Fruit fly (Drosophila melanogaster): ENCODE results near the gene CanA-14F.

CanA-14F gene

dm6 chrX:16553542-16554182, 33.3 kb downstream of the CanA-14F start, which contains the start of gene Arp2 (continued):
- TF ChIP-seq chinmo (GFP tag; IDR thresholded peaks at IDR 0.05; ENCODE audit: partially characterized antibody) (0 out of 4 replicates have a peak, but pooled peaks have one; percentile 16), C15 (GFP tag; IDR thresholded peaks at IDR 0.05) (no peak), D19B (GFP tag; optimal IDR thresholded peaks at IDR 0.05) (no peak), CG8944 (GFP tag; optimal IDR thresholded peaks at IDR 0.05) (no peak), CG6791 (GFP tag; IDR thresholded peaks at IDR 0.05; ENCODE audit: partially characterized antibody) (peak; percentile 69; the same call in 2 of the 3 replicates), Eip74EF (GFP tag; optimal IDR thresholded peaks at IDR 0.05) (no peak), CG2129 (GFP tag; IDR thresholded peaks at IDR 0.05; ENCODE audit: partially characterized antibody) (peak; percentile 32; the same call in 1 of the 2 replicates), pfk (GFP tag; optimal IDR thresholded peaks at IDR 0.05) (no peak), CG1647 (GFP tag; optimal IDR thresholded peaks at IDR 0.05) (no peak), CG1233 (GFP tag; optimal IDR thresholded peaks at IDR 0.05) (no peak), cad (GFP tag; optimal IDR thresholded peaks at IDR 0.05) (no peak), CG3838 (GFP tag; optimal IDR thresholded peaks at IDR 0.05) (no peak), crp (GFP tag; optimal IDR thresholded peaks at IDR 0.05) (no peak), CG13287 (GFP tag; IDR thresholded peaks at IDR 0.05; ENCODE audit: partially characterized antibody) (peak; percentile 68), sens (GFP tag) (peak; percentile 79), nmo (GFP tag; optimal IDR thresholded peaks at IDR 0.05) (peak; percentile 14), gcm2 (GFP tag; optimal IDR thresholded peaks at IDR 0.05) (no peak), Dref (GFP tag; IDR thresholded peaks at IDR 0.05) (peak; percentile 36; the same call in 1 of the 2 replicates), CG8765 (GFP tag; IDR thresholded peaks at IDR 0.05) (no peak), al (GFP tag; IDR thresholded peaks at IDR 0.05) (no peak), disco-r (GFP tag; optimal IDR thresholded peaks at IDR 0.05) (no peak), sens-2 (GFP tag; IDR thresholded peaks at IDR 0.05) (no peak), knrl (GFP tag; IDR thresholded peaks at IDR 0.05; ENCODE audit: partially characterized antibody) (peak; percentile 75), gfzf (GFP tag; optimal IDR thresholded peaks at IDR 0.05) (peak; percentile 65), CG10959 (GFP tag; IDR thresholded peaks at IDR 0.05) (no peak), dysf (GFP tag; IDR thresholded peaks at IDR 0.05) (no peak), unc-4 (GFP tag; IDR thresholded peaks at IDR 0.05; ENCODE audit: partially characterized antibody) (peak; percentile 74), CG11504 (tag; optimal IDR thresholded peaks at IDR 0.05) (peak; percentile 2), CG10274 (GFP tag; optimal IDR thresholded peaks at IDR 0.05) (no peak), pum (GFP tag; optimal IDR thresholded peaks at IDR 0.05) (no peak), nerfin-2 (GFP tag; IDR thresholded peaks at IDR 0.05; ENCODE audit: partially characterized antibody) (0 out of 2 replicates have a peak, but pooled peaks have one; percentile 25), CG2889 (GFP tag; IDR thresholded peaks at IDR 0.05) (no peak), CG4617 (GFP tag; optimal IDR thresholded peaks at IDR 0.05; ENCODE audit: borderline replicate concordance) (peak; percentile 2), aop (GFP tag; IDR thresholded peaks at IDR 0.05) (no peak), CG17612 (GFP tag; IDR thresholded peaks at IDR 0.05) (no peak), Kr (GFP tag; optimal IDR thresholded peaks at IDR 0.05) (no peak), vnd (GFP tag; IDR thresholded peaks at IDR 0.05; ENCODE audit: partially characterized antibody) (peak; percentile 54; the same call in 1 of the 3 replicates), CG16779 (GFP tag; IDR thresholded peaks at IDR 0.05) (no peak), CG7963 (GFP tag; IDR thresholded peaks at IDR 0.05; ENCODE audit: partially characterized antibody) (peak; percentile 42; the same call in 1 of the 3 replicates), hbn (GFP tag; IDR thresholded peaks at IDR 0.05; ENCODE audit: partially characterized antibody) (peak; percentile 67), hb (GFP tag; IDR thresholded peaks at IDR 0.05; ENCODE audit: partially characterized antibody) (peak; percentile 68), CG7357 (GFP tag; IDR thresholded peaks at IDR 0.05) (no peak), run (tag; optimal IDR thresholded peaks at IDR 0.05) (no peak), amos (GFP tag; IDR thresholded peaks at IDR 0.05; ENCODE audit: partially characterized antibody) (peak; percentile 72; the same call in 1 of the 2 replicates), Sin3A (optimal IDR thresholded peaks at IDR 0.05) (no peak), toy (GFP tag; IDR thresholded peaks at IDR 0.05) (no peak), CG13624 (GFP tag; optimal IDR thresholded peaks at IDR 0.05) (no peak), CG18764 (GFP tag; optimal IDR thresholded peaks at IDR 0.05) (no peak), CG30403 (GFP tag; optimal IDR thresholded peaks at IDR 0.05) (no peak)
